Worm (Caenorhabditis elegans): Measurements from ENCODE around the gene F55A11.11.
A peak's percentile ranks its signal among the peaks of the same experiment; 100 is the strongest.

Gene F55A11.11

ce11 chrV:11823978-11824377, 41.0 kb downstream of the F55A11.11 start (continued):
- TF ChIP-seq saeg-2 (GFP tag; IDR thresholded peaks at IDR 0.05) (no peak), lin-15B (tag; optimal IDR thresholded peaks at IDR 0.05) (no peak), ztf-7 (tag; optimal IDR thresholded peaks at IDR 0.05) (no peak), unc-130 (GFP tag; optimal IDR thresholded peaks at IDR 0.05) (no peak), aly-2 (tag; optimal IDR thresholded peaks at IDR 0.05) (no peak), Y105C5A.15 (GFP tag; IDR thresholded peaks at IDR 0.05) (no peak), dve-1 (tag; optimal IDR thresholded peaks at IDR 0.05; ENCODE audit: insufficient read depth) (peak; percentile 93), set-16 (GFP tag; IDR thresholded peaks at IDR 0.05) (no peak), egl-27 (tag; optimal IDR thresholded peaks at IDR 0.05) (no peak), vab-7 (GFP tag; IDR thresholded peaks at IDR 0.05) (no peak), nhr-6 (tag; optimal IDR thresholded peaks at IDR 0.05) (peak; percentile 69), nhr-48 (tag; optimal IDR thresholded peaks at IDR 0.05) (peak; percentile 95), pha-4 (GFP tag; IDR thresholded peaks at IDR 0.05) (no peak; the same call in 1 of the 2 replicates), pha-4 (tag; optimal IDR thresholded peaks at IDR 0.05) (peak; percentile 54), ces-1 (GFP tag; optimal IDR thresholded peaks at IDR 0.05) (no peak), dmd-6 (GFP tag; IDR thresholded peaks at IDR 0.05) (peak; percentile 95), tag-97 (GFP tag; IDR thresholded peaks at IDR 0.05) (no peak), spr-3 (GFP tag; optimal IDR thresholded peaks at IDR 0.05) (no peak)

- TF ChIP-seq lin-38 (GFP tag; IDR thresholded peaks at IDR 0.05), result peak; percentile 17; the same call in 1 of the 2 replicates
- TF ChIP-seq hlh-11 (tag; optimal IDR thresholded peaks at IDR 0.05), result no peak
- no peak for TF ChIP-seq lin-13 (GFP tag; optimal IDR thresholded peaks at IDR 0.05)
- TF ChIP-seq ztf-11 (tag; optimal IDR thresholded peaks at IDR 0.05), result no peak
- no peak for TF ChIP-seq nhr-10 (tag; optimal IDR thresholded peaks at IDR 0.05)
- TF ChIP-seq hlh-30 (tag; optimal IDR thresholded peaks at IDR 0.05; ENCODE audit: insufficient read depth), result no peak
- no peak for TF ChIP-seq lim-7 (GFP tag; IDR thresholded peaks at IDR 0.05)
- no peak for TF ChIP-seq zag-1 (tag; optimal IDR thresholded peaks at IDR 0.05)
- no peak for TF ChIP-seq daf-16 (GFP tag; optimal IDR thresholded peaks at IDR 0.05)
- peak; percentile 51 for TF ChIP-seq daf-16 (tag; optimal IDR thresholded peaks at IDR 0.05)
- TF ChIP-seq unc-62 (GFP tag; optimal IDR thresholded peaks at IDR 0.05 in 1 of 2), result no peak
- TF ChIP-seq unc-62 (tag; optimal IDR thresholded peaks at IDR 0.05), result no peak
- no peak for TF ChIP-seq nhr-6 (tag; optimal IDR thresholded peaks at IDR 0.05)
- no peak for TF ChIP-seq zip-2 (tag; optimal IDR thresholded peaks at IDR 0.05)
- TF ChIP-seq Y5F2A.4 (GFP tag; optimal IDR thresholded peaks at IDR 0.05), result no peak
- TF ChIP-seq snpc-4 (tag; optimal IDR thresholded peaks at IDR 0.05), result no peak
- TF ChIP-seq F49E8.2 (tag; optimal IDR thresholded peaks at IDR 0.05; ENCODE audit: borderline replicate concordance), result no peak
- no peak for TF ChIP-seq unc-39 (tag; optimal IDR thresholded peaks at IDR 0.05)
- TF ChIP-seq hmg-1.1 (GFP tag; IDR thresholded peaks at IDR 0.05), result no peak
- TF ChIP-seq mdt-29 (GFP tag; IDR thresholded peaks at IDR 0.05), result no peak
- peak; percentile 34 for TF ChIP-seq dmd-6 (GFP tag; IDR thresholded peaks at IDR 0.05)
- peak in 1 of 2 experiments; percentile 2 for TF ChIP-seq lsy-2 (tag; optimal IDR thresholded peaks at IDR 0.05)
- 0 out of 2 replicates have a peak, but pooled peaks have one; percentile 9 for TF ChIP-seq Y48G9A.11 (GFP tag; IDR thresholded peaks at IDR 0.05)
Observed at ce11 chrV:11825662-11826061, 42.7 kb downstream of the F55A11.11 start, which contains the start of gene D2023.4. D2023.4 (minus strand) TSS chrV:11825762.

- TF ChIP-seq mes-2 (tag; optimal IDR thresholded peaks at IDR 0.05; ENCODE audit: poor library complexity, severe bottlenecking) (peak; percentile 47), nhr-76 (tag; optimal IDR thresholded peaks at IDR 0.05) (no peak)
Observed at ce11 chrV:11826967-11827366, 44.0 kb downstream of the F55A11.11 start, which contains the start of the genes mpst-1 and D2023.6. mpst-1 (minus strand) TSS chrV:11827067. D2023.6 (plus strand) TSS chrV:11827354.
